In genomic region chrIV:13718918-13719317, ce11 we compare ENCODE assay signal across 6 worm cellular contexts.
TF ChIP-seq lines count a peak whose summit lies in the region.

No protein-coding gene starts in this region.

TF ChIP-seq in whole organism, L1 larva, 84 proteins besides CTCF, POLR2A, EP300 and RAD21 (continues in another document):
- peak; percentile 22 for TF ChIP-seq C16A3.4 (tag; optimal IDR thresholded peaks at IDR 0.05; lab: Kevin White, UChicago)
- TF ChIP-seq irx-1 (tag; optimal IDR thresholded peaks at IDR 0.05; lab: Kevin White, UChicago): peak; percentile 47
- no peak for TF ChIP-seq unc-30 (tag; optimal IDR thresholded peaks at IDR 0.05; lab: Kevin White, UChicago)
- peak; percentile 84 for TF ChIP-seq nhr-85 (tag; lab: Kevin White, UChicago)
- TF ChIP-seq lin-39 (tag; optimal IDR thresholded peaks at IDR 0.05; lab: Kevin White, UChicago): no peak
- TF ChIP-seq pax-3 (tag; optimal IDR thresholded peaks at IDR 0.05; lab: Kevin White, UChicago): no peak
- TF ChIP-seq snu-23 (GFP tag; optimal IDR thresholded peaks at IDR 0.05; lab: Kevin White, UChicago): peak; percentile 26
- peak in 1 of 2 experiments; percentile 11 for TF ChIP-seq lin-35 (GFP tag; optimal IDR thresholded peaks at IDR 0.05; lab: Kevin White, UChicago)
- peak; percentile 38 for TF ChIP-seq mep-1 (tag; optimal IDR thresholded peaks at IDR 0.05; lab: Kevin White, UChicago)
- TF ChIP-seq nhr-11 (tag; optimal IDR thresholded peaks at IDR 0.05; lab: Kevin White, UChicago): no peak
- TF ChIP-seq C04F5.9 (tag; optimal IDR thresholded peaks at IDR 0.05; lab: Kevin White, UChicago): no peak
- TF ChIP-seq nhr-20 (tag; optimal IDR thresholded peaks at IDR 0.05; lab: Kevin White, UChicago): no peak
- peak; percentile 69 for TF ChIP-seq blmp-1 (tag; optimal IDR thresholded peaks at IDR 0.05; lab: Kevin White, UChicago)
- peak in 1 of 6 experiments; percentile 35 for TF ChIP-seq elt-3 (tag; optimal IDR thresholded peaks at IDR 0.05; lab: Kevin White, UChicago)
- peak; percentile 74 for TF ChIP-seq lin-14 (GFP tag; optimal IDR thresholded peaks at IDR 0.05; lab: Kevin White, UChicago)
- TF ChIP-seq ceh-90 (tag; optimal IDR thresholded peaks at IDR 0.05; lab: Kevin White, UChicago): no peak

TF ChIP-seq in whole organism, L2 larva, 48 proteins besides CTCF, POLR2A, EP300 and RAD21:
- TF ChIP-seq egl-27 (tag; optimal IDR thresholded peaks at IDR 0.05; lab: Kevin White, UChicago): no peak
- TF ChIP-seq C34F6.9 (tag; optimal IDR thresholded peaks at IDR 0.05; lab: Kevin White, UChicago): peak; percentile 1
- peak; percentile 1 for TF ChIP-seq fos-1 (tag; optimal IDR thresholded peaks at IDR 0.05; lab: Kevin White, UChicago)
- peak; percentile 61 for TF ChIP-seq nhr-25 (tag; optimal IDR thresholded peaks at IDR 0.05; lab: Kevin White, UChicago)
- no peak for TF ChIP-seq zag-1 (tag; optimal IDR thresholded peaks at IDR 0.05; lab: Kevin White, UChicago)
- peak; percentile 69 for TF ChIP-seq elt-1 (tag; optimal IDR thresholded peaks at IDR 0.05; lab: Kevin White, UChicago)
- TF ChIP-seq ceh-16 (tag; optimal IDR thresholded peaks at IDR 0.05; lab: Kevin White, UChicago): peak; percentile 91
- peak; percentile 62 for TF ChIP-seq nhr-129 (tag; optimal IDR thresholded peaks at IDR 0.05; lab: Kevin White, UChicago)
- TF ChIP-seq mbf-1 (tag; optimal IDR thresholded peaks at IDR 0.05; lab: Kevin White, UChicago): no peak

TF ChIP-seq in whole organism, L3 larva, 47 proteins besides CTCF, POLR2A, EP300 and RAD21:
- TF ChIP-seq elt-1 (tag; optimal IDR thresholded peaks at IDR 0.05; lab: Kevin White, UChicago) (peak; percentile 93), unc-62 (GFP tag; optimal IDR thresholded peaks at IDR 0.05; lab: Kevin White, UChicago) (peak; percentile 90), nhr-25 (tag; optimal IDR thresholded peaks at IDR 0.05; lab: Kevin White, UChicago) (peak; percentile 57), nhr-23 (tag; optimal IDR thresholded peaks at IDR 0.05; lab: Kevin White, UChicago) (peak; percentile 24), pqm-1 (tag; optimal IDR thresholded peaks at IDR 0.05; lab: Kevin White, UChicago) (no peak), ztf-4 (tag; optimal IDR thresholded peaks at IDR 0.05; lab: Kevin White, UChicago) (no peak), fkh-10 (GFP tag; optimal IDR thresholded peaks at IDR 0.05; lab: Kevin White, UChicago) (no peak)

TF ChIP-seq in whole organism, late embryonic, 69 proteins besides CTCF, POLR2A, EP300 and RAD21:
- TF ChIP-seq rnt-1 (tag; optimal IDR thresholded peaks at IDR 0.05; lab: Kevin White, UChicago) (peak; percentile 88), unc-55 (GFP tag; optimal IDR thresholded peaks at IDR 0.05; lab: Kevin White, UChicago) (peak; percentile 98), tbx-2 (tag; optimal IDR thresholded peaks at IDR 0.05; lab: Kevin White, UChicago) (peak; percentile 18), pqm-1 (tag; optimal IDR thresholded peaks at IDR 0.05; lab: Kevin White, UChicago) (no peak)

TF ChIP-seq in whole organism, mixed stage, embryonic, 35 proteins besides CTCF, POLR2A, EP300 and RAD21:
- TF ChIP-seq hlh-1 (tag; optimal IDR thresholded peaks at IDR 0.05; lab: Kevin White, UChicago): no peak
- TF ChIP-seq nhr-2 (tag; optimal IDR thresholded peaks at IDR 0.05; lab: Kevin White, UChicago): peak; percentile 96
- peak; percentile 91 for TF ChIP-seq elt-1 (tag; optimal IDR thresholded peaks at IDR 0.05; lab: Kevin White, UChicago; ENCODE audit: borderline replicate concordance, insufficient read depth)
- peak; percentile 99 for TF ChIP-seq unc-62 (GFP tag; optimal IDR thresholded peaks at IDR 0.05; lab: Kevin White, UChicago)

TF ChIP-seq in whole organism, young adult, 124 proteins besides CTCF, POLR2A, EP300 and RAD21:
- TF ChIP-seq unc-62 (GFP tag; optimal IDR thresholded peaks at IDR 0.05; lab: Kevin White, UChicago) (peak; percentile 94), lag-1 (GFP tag; IDR thresholded peaks at IDR 0.05; lab: Robert Waterston, UW) (no peak)
TF ChIP-seq in whole organism, young adult: peak in this region for 1.

Comparison
In these comparisons a context has a peak if more than half of its experiments do, and no peak if none do; other contexts are left out.
1. Of the 8 proteins assayed by ChIP-seq in both whole organism, young adult and whole organism, L1 larva: peak only in whole organism, young adult: unc-62; only in whole organism, L1 larva: nhr-90; in both: none; in neither: 5; mixed calls (peak in some experiments, not most) for 1.